Fruit fly (Drosophila melanogaster) whole organism, adult: ENCODE results near the gene mRpL14.

Experiments
- CG11617 ChIP-seq: fragments of 200-800 bp; sonication (Bioruptor generic); optimal IDR thresholded peaks from 2 replicates; lab custom pipeline; 2017; ENCODE audit warnings: mild to moderate bottlenecking, missing biosample characterization, missing genetic modification reagents, missing genetic modification characterization
- CG5204 ChIP-seq: fragments of 200-800 bp; sonication (Bioruptor generic); optimal IDR thresholded peaks from 2 replicates; lab custom pipeline; 2016; ENCODE audit warnings: missing biosample characterization, missing genetic modification characterization
- CG7101 ChIP-seq: fragments of 200-800 bp; sonication (Bioruptor generic); optimal IDR thresholded peaks from 2 replicates; lab custom pipeline; 2018; ENCODE audit warnings: missing biosample characterization, mild to moderate bottlenecking, missing genetic modification characterization, moderate library complexity
- Crg-1 ChIP-seq: fragments of 200-800 bp; sonication (Bioruptor generic); optimal IDR thresholded peaks from 2 replicates; lab custom pipeline; 2016; ENCODE audit warnings: missing biosample characterization, missing genetic modification characterization
- bab1 ChIP-seq: fragments of 200-800 bp; sonication (Bioruptor generic); optimal IDR thresholded peaks from 3 replicates; lab custom pipeline; 2019; ENCODE audit warnings: missing biosample characterization, mild to moderate bottlenecking, missing genetic modification characterization, moderate library complexity
- kay ChIP-seq: fragments of 200-800 bp; sonication (Bioruptor generic); peaks from one replicate; lab custom pipeline; 2016; ENCODE audit warnings: missing biosample characterization, missing genetic modification characterization, borderline replicate concordance
- tj ChIP-seq: fragments of 200-800 bp; sonication (Bioruptor generic); optimal IDR thresholded peaks from 3 replicates; lab custom pipeline; 2017; ENCODE audit warnings: missing biosample characterization, mild to moderate bottlenecking, missing genetic modification characterization, moderate library complexity

dm6 chrX:2306307-2306706 lies 38.1 kb downstream of the mRpL14 start:
- TF ChIP-seq bab1 (GFP tag; lab: Kevin White, UChicago) (peak; percentile 56), CG11617 (GFP tag; lab: Kevin White, UChicago) (peak; percentile 50), tj (GFP tag; lab: Kevin White, UChicago) (peak; percentile 73), CG5204 (no peak), Crg-1 (no peak), kay (GFP tag; lab: Kevin White, UChicago) (no peak), CG7101 (tag; lab: Kevin White, UChicago) (peak; percentile 55)
